Worm (Caenorhabditis elegans) whole organism, midembryonic: ENCODE measurements around the gene nspc-14.

Experiments
- T22C8.4 ChIP-seq: fragments of 200-800 bp; sonication (Bioruptor generic); IDR thresholded peaks from 2 replicates; pipeline ENCODE4 v1.3.6; 2022; ENCODE audit warnings: missing genetic modification characterization, missing compliant biosample characterization
- cog-1 ChIP-seq: sonication (generic microtip); optimal IDR thresholded peaks from 2 replicates; lab custom pipeline; 2016; ENCODE audit warnings: missing genetic modification characterization, missing compliant biosample characterization
- flt-1 ChIP-seq: fragments of 200-800 bp; sonication (Bioruptor generic); IDR thresholded peaks from 2 replicates; pipeline ENCODE4 v1.3.6; 2022; ENCODE audit warnings: missing genetic modification characterization, missing compliant biosample characterization
- klf-2 ChIP-seq: fragments of 200-800 bp; sonication (Bioruptor generic); conservative IDR thresholded peaks from 2 replicates; pipeline ENCODE4 v1.3.6; 2022; ENCODE audit warnings: missing genetic modification reagents, missing genetic modification characterization, missing compliant biosample characterization
- med-1 ChIP-seq: sonication (generic microtip); optimal IDR thresholded peaks from 2 replicates; lab custom pipeline; 2017; ENCODE audit warnings: missing genetic modification characterization, mild to moderate bottlenecking, missing compliant biosample characterization, antibody characterized with exemption, missing genetic modification reagents; ENCODE audit not compliant: insufficient read depth
- ref-1 ChIP-seq: fragments of 200-800 bp; sonication (Bioruptor generic); conservative IDR thresholded peaks from 2 replicates; pipeline ENCODE4 v1.3.6; 2022; ENCODE audit warnings: missing genetic modification reagents, missing genetic modification characterization, missing compliant biosample characterization
- tab-1 ChIP-seq: fragments of 200-800 bp; sonication (Bioruptor generic); IDR thresholded peaks from 2 replicates; pipeline ENCODE4 v1.3.6; 2022; ENCODE audit warnings: missing genetic modification characterization, missing compliant biosample characterization
- ztf-23 ChIP-seq: fragments of 200-800 bp; sonication (Bioruptor generic); IDR thresholded peaks from 2 replicates; pipeline ENCODE4 v1.3.6; 2022; ENCODE audit warnings: missing genetic modification reagents, missing genetic modification characterization, missing compliant biosample characterization
- ztf-29 ChIP-seq: fragments of 200-800 bp; sonication (Bioruptor generic); IDR thresholded peaks from 2 replicates; pipeline ENCODE4 v1.3.6; 2022; ENCODE audit warnings: missing genetic modification reagents, missing genetic modification characterization, missing compliant biosample characterization

Gene nspc-14

DNA sequence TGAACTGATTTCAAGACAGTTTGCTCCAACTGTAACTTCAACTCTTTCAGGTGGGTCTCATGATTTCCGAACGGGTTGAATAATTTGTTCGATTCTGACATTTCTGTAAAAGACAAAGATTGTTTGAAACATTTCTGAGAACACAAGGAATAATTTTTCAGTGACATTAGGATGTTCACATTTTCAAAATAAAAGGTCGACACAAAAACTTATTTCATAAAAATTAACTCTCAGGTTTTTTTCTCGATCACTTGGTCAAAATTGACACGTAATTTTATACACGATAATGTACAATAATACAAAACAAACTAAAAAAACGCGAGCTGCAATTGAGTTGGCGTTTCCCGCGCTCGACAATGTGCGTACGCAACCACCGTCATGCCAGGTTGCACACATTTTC lies 12.5 kb upstream of the nspc-14 start, which contains the start of gene rif-1.2:
Gene rif-1.2, minus strand, starts transcription at position 101 of the 400 bp plus-strand sequence.
- TF ChIP-seq flt-1 (GFP tag; lab: Robert Waterston, UW), result no peak

DNA sequence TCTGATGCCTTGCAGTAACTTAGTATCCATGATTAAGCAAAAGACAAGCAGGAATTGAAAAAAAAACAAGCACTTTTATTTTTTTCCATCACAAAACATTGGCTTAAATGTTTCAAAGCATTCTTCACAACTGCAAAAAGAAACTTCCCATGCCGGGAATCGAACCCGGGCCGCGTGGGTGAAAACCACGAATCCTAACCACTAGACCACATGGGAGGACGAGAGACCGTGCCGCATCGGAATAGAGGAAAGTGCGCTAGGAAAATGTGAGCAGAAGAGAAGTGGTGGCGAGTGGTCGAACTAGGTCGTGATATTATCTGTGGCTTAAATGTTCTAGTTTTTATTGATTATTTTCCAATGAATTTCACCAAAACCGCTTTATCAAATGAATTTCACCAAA lies 8.6 kb upstream of the nspc-14 start:
- TF ChIP-seq ztf-23 (GFP tag; lab: Robert Waterston, UW) (peak; percentile 85), med-1 (peak; percentile 21), ref-1 (peak; percentile 58; the same call in 1 of the 2 replicates), flt-1 (GFP tag; lab: Robert Waterston, UW) (peak; percentile 92), ztf-29 (GFP tag; lab: Robert Waterston, UW) (peak; percentile 47; the same call in 1 of the 2 replicates), klf-2 (GFP tag; lab: Robert Waterston, UW) (0 out of 2 replicates have a peak, but pooled peaks have one; percentile 34), tab-1 (peak; percentile 81), cog-1 (tag; lab: Kevin White, UChicago) (no peak), T22C8.4 (GFP tag; lab: Robert Waterston, UW) (peak; percentile 62)

DNA sequence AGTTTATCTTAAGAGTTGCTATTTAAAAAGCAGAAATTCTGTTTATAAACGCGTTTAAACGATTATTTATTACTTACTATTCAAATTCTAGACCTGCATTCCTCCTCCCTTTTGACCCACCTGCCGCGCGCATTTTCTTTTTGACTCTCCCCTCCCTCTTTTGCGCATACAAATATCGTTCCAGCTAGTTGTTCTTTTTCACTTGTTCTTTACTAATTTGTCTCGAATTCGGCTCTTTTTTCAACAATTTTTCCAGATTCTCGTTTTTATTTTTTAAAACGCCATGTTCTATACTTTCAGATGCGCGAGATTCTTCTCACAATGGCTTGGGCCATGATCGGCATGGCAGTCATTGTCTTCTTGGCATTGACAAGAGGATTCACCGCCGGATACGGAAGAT lies 6.5 kb upstream of the nspc-14 start, which contains the start of gene F19H6.4:
Gene F19H6.4, plus strand, starts transcription at position 301 of the 400 bp plus-strand sequence.
- TF ChIP-seq ztf-29 (GFP tag; lab: Robert Waterston, UW) (no peak), tab-1 (no peak), T22C8.4 (GFP tag; lab: Robert Waterston, UW) (no peak), cog-1 (tag; lab: Kevin White, UChicago) (no peak), ref-1 (no peak), ztf-23 (GFP tag; lab: Robert Waterston, UW) (no peak), med-1 (no peak), flt-1 (GFP tag; lab: Robert Waterston, UW) (no peak), klf-2 (GFP tag; lab: Robert Waterston, UW) (no peak)

DNA sequence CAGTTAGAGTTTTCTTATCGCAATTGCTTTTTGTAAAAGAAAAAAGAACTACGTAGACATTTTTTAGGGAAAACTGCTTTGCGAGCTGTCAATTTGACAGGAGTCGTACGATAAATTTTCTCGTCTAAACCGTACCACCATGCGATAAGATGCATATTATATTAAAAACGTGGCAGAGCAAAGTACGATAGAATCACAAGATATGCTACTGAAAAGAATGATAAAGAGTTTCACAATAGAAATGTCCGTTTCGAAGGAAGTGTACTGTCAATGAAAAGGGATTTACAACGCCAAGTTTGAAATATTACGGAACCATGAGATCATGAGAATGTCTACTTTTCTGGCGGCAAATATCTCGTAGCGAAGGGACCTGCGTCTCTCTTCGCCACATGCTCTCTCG lies 5.9 kb upstream of the nspc-14 start, which contains the start of gene F19H6.5:
Gene F19H6.5, minus strand, starts transcription at position 101 of the 400 bp plus-strand sequence.
- TF ChIP-seq T22C8.4 (GFP tag; lab: Robert Waterston, UW) (no peak), tab-1 (no peak), ztf-23 (GFP tag; lab: Robert Waterston, UW) (no peak), klf-2 (GFP tag; lab: Robert Waterston, UW) (no peak), ref-1 (no peak)

DNA sequence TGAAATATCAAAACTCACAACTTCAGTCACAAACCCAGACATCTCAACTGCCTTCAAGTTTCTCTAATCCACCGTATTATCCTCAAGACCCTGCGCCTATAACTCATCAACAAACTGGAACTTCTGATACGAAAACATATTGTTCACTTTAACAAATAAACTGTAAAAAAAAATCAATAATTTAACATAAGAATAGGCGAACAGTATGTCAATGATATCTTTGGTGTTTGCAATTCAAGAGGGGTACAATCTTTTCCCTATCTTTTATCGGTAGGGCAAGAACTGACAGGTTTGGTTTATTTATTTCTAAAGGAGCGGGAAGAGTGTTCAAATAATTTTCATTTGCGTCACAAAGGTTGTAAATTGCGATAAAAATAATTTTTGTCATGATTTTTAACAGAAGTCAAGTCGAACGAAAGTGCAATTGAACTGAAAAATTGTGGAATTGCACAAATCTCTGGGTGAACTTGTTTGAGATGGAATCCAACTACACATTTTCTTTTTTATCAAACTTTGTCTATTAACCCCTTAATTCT lies 4.2 kb upstream of the nspc-14 start:
- TF ChIP-seq flt-1 (GFP tag; lab: Robert Waterston, UW) (no peak), cog-1 (tag; lab: Kevin White, UChicago) (peak; percentile 87), tab-1 (no peak), ref-1 (no peak), med-1 (peak; percentile 12), ztf-29 (GFP tag; lab: Robert Waterston, UW) (no peak), T22C8.4 (GFP tag; lab: Robert Waterston, UW) (peak; percentile 91), klf-2 (GFP tag; lab: Robert Waterston, UW) (peak; percentile 44; the same call in 1 of the 2 replicates), ztf-23 (GFP tag; lab: Robert Waterston, UW) (0 out of 2 replicates have a peak, but pooled peaks have one; percentile 35)

DNA sequence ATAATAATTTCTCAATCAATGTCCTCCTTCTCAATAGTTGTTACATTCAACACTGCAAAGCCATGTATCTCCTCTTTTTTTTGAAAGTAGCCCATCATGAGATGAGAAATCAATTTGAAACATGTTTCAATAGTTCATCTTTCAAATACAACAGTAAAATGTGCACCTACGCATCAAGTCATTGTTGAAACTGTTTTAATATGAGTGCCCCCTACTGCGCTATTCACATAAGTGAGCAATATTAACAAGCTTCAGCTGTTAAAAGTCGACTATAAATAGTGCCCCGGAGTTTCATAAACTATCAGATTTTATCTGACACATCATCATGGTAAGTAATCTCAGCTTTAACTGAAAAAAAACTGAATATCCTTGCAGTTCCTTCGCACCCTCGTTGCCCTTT lies 1.6 kb upstream of the nspc-14 start, which contains the start of the genes nspc-15 and F19H6.6:
Gene nspc-15, plus strand, starts transcription at position 301 of the 400 bp plus-strand sequence.
Gene F19H6.6, plus strand, starts transcription at position 384 of the 400 bp plus-strand sequence.
- TF ChIP-seq cog-1 (tag; lab: Kevin White, UChicago) (no peak), ztf-23 (GFP tag; lab: Robert Waterston, UW) (no peak), med-1 (no peak), ref-1 (no peak), flt-1 (GFP tag; lab: Robert Waterston, UW) (no peak), ztf-29 (GFP tag; lab: Robert Waterston, UW) (no peak), T22C8.4 (GFP tag; lab: Robert Waterston, UW) (no peak), tab-1 (no peak), klf-2 (GFP tag; lab: Robert Waterston, UW) (no peak)

DNA sequence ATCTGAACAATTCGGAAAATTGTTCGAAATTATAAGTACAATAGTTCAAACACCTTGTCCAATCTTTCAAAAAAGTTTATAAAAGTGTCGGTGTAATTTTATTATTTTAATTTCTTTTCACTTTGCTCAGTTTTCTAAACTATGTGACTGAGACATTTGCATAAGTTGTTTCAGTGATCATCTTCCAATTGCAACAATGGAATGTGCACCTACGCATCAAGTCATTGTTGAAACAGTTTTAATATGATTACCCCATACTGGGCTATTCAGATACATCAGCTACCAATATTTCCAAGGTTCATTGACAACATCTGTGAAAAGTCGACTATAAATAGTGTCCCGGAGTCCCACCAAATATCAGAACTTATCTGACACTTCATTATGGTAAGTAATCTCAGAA lies 1.7 kb downstream of the nspc-14 start, which contains the start of gene nspc-13:
Gene nspc-13, plus strand, starts transcription at position 301 of the 400 bp plus-strand sequence.
- no peak for TF ChIP-seq tab-1
- no peak for TF ChIP-seq med-1
- no peak for TF ChIP-seq klf-2 (GFP tag; lab: Robert Waterston, UW)
- no peak for TF ChIP-seq flt-1 (GFP tag; lab: Robert Waterston, UW)
- TF ChIP-seq cog-1 (tag; lab: Kevin White, UChicago), result no peak
- TF ChIP-seq ztf-23 (GFP tag; lab: Robert Waterston, UW), result no peak
- no peak for TF ChIP-seq ztf-29 (GFP tag; lab: Robert Waterston, UW)
- no peak for TF ChIP-seq ref-1
- no peak for TF ChIP-seq T22C8.4 (GFP tag; lab: Robert Waterston, UW)

DNA sequence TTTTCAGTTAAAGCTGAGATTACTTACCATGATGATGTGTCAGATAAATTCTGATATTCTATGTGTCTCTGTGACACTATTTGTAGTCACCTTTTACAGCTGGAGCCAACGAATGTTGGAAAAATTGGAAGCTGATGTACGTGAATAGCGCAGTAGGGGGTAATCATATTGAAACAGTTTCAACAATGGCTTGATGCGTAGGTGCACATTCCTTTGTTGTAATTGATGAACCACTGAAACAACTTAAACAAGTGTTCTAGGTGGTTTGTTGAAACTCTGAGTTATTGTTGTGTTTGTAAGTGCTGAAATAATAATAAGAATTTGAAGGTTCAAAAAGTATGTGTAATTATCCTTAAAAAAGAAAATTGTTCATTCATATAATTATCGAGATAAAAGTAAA lies 2.3 kb downstream of the nspc-14 start, which contains the start of gene nspc-12:
Gene nspc-12, minus strand, starts transcription at position 101 of the 400 bp plus-strand sequence.
- no peak for TF ChIP-seq flt-1 (GFP tag; lab: Robert Waterston, UW)
- no peak for TF ChIP-seq ztf-29 (GFP tag; lab: Robert Waterston, UW)
- TF ChIP-seq ref-1, result no peak
- no peak for TF ChIP-seq klf-2 (GFP tag; lab: Robert Waterston, UW)
- no peak for TF ChIP-seq cog-1 (tag; lab: Kevin White, UChicago)
- TF ChIP-seq ztf-23 (GFP tag; lab: Robert Waterston, UW), result no peak
- no peak for TF ChIP-seq tab-1
- TF ChIP-seq T22C8.4 (GFP tag; lab: Robert Waterston, UW), result no peak
- TF ChIP-seq med-1, result no peak

DNA sequence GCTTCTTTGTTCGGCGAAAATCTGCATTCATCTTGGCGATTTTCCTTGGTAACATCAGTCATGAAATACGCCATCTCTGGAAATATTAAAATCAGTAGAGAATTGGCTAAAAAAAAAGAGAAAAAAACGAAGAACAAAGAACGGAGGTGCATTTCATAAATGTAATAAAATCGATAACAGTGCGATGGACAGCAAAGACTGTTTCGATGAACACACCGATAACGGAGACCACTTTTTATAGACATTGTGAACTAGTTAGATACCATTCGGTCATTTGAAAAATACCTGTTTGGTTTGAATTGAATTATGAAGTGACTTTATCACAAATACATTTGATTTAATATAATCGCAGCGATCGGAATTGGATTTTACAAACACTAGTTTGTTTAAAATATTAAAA lies 6.0 kb downstream of the nspc-14 start, which contains the start of gene F42F12.4:
Gene F42F12.4, minus strand, starts transcription at position 76 of the 400 bp plus-strand sequence.
- TF ChIP-seq ztf-23 (GFP tag; lab: Robert Waterston, UW) (no peak), ref-1 (no peak), med-1 (no peak), tab-1 (no peak), cog-1 (tag; lab: Kevin White, UChicago) (no peak), klf-2 (GFP tag; lab: Robert Waterston, UW) (no peak), flt-1 (GFP tag; lab: Robert Waterston, UW) (no peak), ztf-29 (GFP tag; lab: Robert Waterston, UW) (no peak)
